Worm (Caenorhabditis elegans) whole organism, early embryonic: ENCODE results near the gene C29F3.7.

Experiments
- F13C5.2 ChIP-seq: sonication (generic microtip); optimal IDR thresholded peaks from 2 replicates; lab custom pipeline; 2017; ENCODE audit warnings: mild to moderate bottlenecking, missing genetic modification characterization, inconsistent platforms, missing compliant biosample characterization
- aly-1 ChIP-seq: sonication (generic microtip); optimal IDR thresholded peaks from 2 replicates; lab custom pipeline; 2016; ENCODE audit warnings: missing genetic modification characterization, missing compliant biosample characterization
- ama-1 ChIP-seq: fragments of 150-350 bp; optimal IDR thresholded peaks from 2 replicates; lab custom pipeline; 2014
- ceh-13 ChIP-seq: fragments of 200-800 bp; sonication (Bioruptor generic); optimal IDR thresholded peaks from 2 replicates; lab custom pipeline; 2018; ENCODE audit warnings: mild to moderate bottlenecking, missing genetic modification characterization, missing compliant biosample characterization
- ets-7 ChIP-seq: sonication (generic microtip); optimal IDR thresholded peaks from 2 replicates; lab custom pipeline; 2016; ENCODE audit warnings: missing genotype, missing genetic modification characterization, missing compliant biosample characterization
- hmbx-1 ChIP-seq: sonication (generic microtip); optimal IDR thresholded peaks from 2 replicates; lab custom pipeline; 2016; ENCODE audit warnings: mild to moderate bottlenecking, missing genetic modification characterization, missing compliant biosample characterization
- hnd-1 ChIP-seq: sonication (generic microtip); optimal IDR thresholded peaks from 2 replicates; lab custom pipeline; 2016; ENCODE audit warnings: missing genetic modification characterization, missing compliant biosample characterization
- scrt-1 ChIP-seq: fragments of 200-800 bp; sonication (Bioruptor generic); IDR thresholded peaks from 2 replicates; pipeline ENCODE4 v1.3.6; 2022; ENCODE audit warnings: missing genetic modification characterization, missing compliant biosample characterization
- sea-1 ChIP-seq: fragments of 200-800 bp; sonication (Bioruptor generic); conservative IDR thresholded peaks from 2 replicates; pipeline ENCODE4 v1.3.6; 2022; ENCODE audit warnings: missing genetic modification characterization, missing compliant biosample characterization
- tbx-11 ChIP-seq: fragments of 200-800 bp; sonication (Bioruptor generic); IDR thresholded peaks from 2 replicates; pipeline ENCODE4 v1.3.6; 2022; ENCODE audit warnings: missing genetic modification characterization, missing compliant biosample characterization
- tbx-37 ChIP-seq: fragments of 200-800 bp; sonication (Bioruptor generic); conservative IDR thresholded peaks from 2 replicates; pipeline ENCODE4 v1.3.6; 2022; ENCODE audit warnings: missing genetic modification reagents, missing genetic modification characterization, missing compliant biosample characterization

- TF ChIP-seq hnd-1 (no peak), ceh-13 (GFP tag; lab: Kevin White, UChicago) (no peak), sea-1 (GFP tag; lab: Robert Waterston, UW) (no peak), ets-7 (tag; lab: Kevin White, UChicago) (no peak), scrt-1 (GFP tag; lab: Robert Waterston, UW) (no peak), hmbx-1 (tag; lab: Kevin White, UChicago) (no peak), ama-1 (no peak), tbx-11 (no peak), tbx-37 (GFP tag; lab: Robert Waterston, UW) (no peak), F13C5.2 (tag; lab: Kevin White, UChicago) (no peak), aly-1 (no peak)
These were observed 52.2 kb downstream of the C29F3.7 start, which contains the start of gene srh-257 for ce11 chrV:15406928-15407327.
